Fruit fly (Drosophila melanogaster) ovary, adult (tissue): Measurements from ENCODE around the gene Pgam5.

Source experiments
- CG17801 ChIP-seq: fragments of 200-800 bp; optimal IDR thresholded peaks from 2 replicates; lab custom pipeline; 2019; ENCODE audit warnings: missing biosample characterization, mild to moderate bottlenecking, missing genetic modification characterization, moderate library complexity; ENCODE audit not compliant: partially characterized antibody

Gene Pgam5

DNA sequence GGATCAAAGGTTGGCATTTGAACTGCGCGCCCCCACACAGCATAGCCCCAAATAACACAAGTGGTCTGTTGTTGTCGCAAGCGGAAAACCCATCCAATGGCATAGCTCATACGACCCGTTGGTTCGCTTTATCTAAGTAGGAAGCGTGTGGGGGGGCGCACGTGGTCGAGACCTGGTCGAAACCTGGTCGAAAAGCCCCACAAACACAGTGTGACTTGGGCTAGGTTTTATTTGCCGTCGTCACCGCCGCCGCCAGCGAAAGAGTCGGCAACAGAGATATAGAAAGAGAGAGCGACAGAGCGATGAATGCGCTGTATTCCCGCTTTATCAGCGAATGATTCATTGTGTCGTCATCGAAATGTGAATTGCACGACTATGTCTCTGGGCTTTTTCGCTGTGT lies 30.5 kb downstream of the Pgam5 start:
- TF ChIP-seq CG17801, result peak; percentile 43

DNA sequence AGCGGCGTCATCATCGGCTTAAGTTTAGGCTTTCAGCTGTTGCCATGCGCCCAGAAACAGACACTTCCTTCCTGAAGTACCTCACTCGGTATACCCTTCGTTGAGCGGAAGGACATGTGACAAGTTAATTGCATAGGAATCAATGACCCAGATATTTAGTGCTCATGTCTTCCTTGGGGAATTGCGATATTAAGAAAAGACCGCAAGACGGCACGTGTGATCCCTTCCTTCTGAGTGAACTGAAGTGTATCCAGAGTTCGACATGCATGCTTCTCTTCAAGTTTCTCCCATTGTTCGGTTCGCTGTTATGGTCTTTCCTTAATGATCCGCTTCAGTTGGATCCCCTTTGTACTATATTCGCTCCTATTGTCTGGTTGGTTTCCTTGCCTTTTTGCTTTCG lies 32.8 kb downstream of the Pgam5 start:
- no peak for TF ChIP-seq CG17801

DNA sequence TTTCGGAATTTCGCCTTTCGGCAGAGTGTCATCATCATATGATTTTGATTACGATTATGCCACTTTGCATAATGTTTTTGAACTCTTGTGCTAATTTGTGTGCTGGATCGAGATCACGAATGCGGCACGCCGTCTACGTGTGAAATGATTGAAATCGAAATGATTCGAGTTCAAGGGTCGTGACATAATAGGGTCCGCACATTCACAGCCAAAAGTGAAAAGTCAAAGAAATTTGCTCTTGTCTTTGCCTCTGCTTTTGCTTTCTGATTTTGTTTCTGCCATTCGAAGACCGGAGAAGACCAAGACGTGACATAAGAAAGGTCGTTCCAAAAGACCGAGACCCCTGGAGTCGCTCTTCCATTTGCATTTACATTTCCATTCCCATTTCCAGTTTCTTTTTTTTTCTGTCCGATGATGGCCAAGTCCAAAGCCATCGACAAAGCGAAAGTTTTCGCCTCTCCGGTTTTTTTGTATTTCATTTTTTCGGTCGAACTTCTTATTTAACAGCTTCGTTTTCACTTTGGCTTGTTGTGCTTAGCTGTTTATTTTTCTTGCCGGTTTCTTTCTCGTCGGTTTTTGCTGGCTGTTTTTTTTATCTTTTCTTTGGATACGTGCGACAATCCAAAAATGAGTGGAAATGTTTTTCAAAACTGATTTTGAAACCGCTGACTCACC lies 38.5 kb downstream of the Pgam5 start:
- peak; percentile 74 for TF ChIP-seq CG17801

DNA sequence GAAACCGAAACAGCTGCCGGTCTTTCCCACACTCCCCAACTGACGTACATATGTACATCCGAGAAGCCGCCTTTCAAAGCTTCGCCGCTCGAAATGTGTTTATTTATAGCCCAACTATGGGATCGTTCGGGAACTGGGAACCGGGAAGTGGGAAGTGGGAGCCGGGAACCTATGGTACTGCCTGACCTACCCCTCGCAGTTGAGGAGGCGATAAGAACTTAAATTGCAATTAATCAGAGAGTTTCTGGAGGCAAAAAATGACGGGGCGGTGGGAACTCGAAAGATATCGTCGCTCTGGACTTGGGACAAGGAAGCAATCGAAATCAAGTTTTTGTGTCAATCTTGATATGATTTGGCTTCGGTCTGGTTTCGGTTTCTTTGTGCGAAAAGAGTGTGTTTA lies 40.7 kb downstream of the Pgam5 start:
- no peak for TF ChIP-seq CG17801

DNA sequence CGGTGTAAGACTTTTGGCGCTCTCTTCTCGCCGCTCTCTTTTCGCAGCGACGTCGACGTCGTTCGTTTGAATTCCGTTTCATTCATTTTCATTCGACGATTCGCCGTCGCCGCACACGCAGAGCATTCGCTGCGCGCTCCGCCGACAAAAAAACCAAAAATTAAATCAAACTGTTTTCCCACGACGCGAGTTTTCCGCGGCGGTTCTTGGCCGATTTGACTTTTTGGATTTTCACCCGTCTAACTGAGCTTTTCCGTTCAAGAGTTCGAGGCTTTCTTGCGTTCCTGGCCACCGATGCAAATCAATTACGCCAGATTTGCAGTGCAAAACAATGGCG lies 42.2 kb downstream of the Pgam5 start:
- TF ChIP-seq CG17801, result no peak

DNA sequence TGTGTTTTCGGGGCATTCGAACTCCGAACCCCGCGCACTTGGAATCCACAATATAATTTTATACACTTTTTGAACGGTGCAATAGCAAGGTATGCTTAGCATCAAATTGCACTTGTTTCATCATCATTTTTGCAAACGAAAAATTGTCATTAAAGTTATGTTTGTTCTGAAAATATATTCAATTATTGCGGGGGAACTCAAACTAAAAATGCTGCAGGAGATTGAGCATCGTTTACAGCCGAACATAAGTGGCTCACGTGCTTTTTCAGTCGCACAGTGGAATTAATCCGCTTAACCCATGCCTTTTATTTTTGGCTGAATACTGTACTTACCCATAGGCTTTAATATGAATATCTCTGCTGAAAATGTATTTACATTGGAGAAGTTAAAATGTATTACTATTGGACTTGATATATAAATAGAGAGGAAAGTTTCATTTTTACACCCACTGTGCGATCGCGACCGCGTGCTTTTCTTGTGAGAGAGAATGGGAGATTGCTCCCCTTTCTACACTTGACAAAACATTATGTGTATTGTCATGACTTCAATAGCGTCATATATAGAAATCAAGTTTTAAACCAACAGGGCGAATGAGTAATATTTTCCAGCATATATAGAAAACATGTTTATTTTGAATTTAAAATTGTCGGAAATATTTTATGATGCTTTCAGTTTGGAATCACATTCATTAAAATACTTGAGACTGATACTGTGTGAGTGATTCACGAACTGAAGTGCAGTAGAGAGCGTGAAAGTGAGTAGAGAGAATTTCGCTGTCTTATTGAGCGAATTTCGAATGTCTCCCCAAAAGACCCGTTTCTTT lies 42.8 kb downstream of the Pgam5 start:
- TF ChIP-seq CG17801, result peak; percentile 98

DNA sequence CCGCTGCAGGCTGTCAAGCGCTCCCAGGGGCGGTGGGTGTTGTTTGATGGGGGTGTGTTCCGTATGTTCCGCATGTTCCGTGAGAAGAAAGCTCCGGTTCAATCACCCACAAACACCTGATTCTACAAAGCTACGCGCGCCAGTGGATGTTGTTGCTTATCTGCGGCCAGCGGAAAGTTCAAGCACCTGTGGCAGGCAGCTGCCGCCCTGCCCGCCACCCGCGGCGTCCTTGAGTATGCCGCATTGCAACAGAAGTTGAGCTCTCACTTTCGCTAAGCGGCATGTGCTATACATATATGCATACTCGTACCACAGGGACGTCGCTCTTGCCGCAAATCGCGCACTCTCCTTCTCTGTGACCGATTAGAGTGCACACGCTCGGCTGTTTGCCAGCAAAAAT lies 45.3 kb downstream of the Pgam5 start:
- no peak for TF ChIP-seq CG17801

DNA sequence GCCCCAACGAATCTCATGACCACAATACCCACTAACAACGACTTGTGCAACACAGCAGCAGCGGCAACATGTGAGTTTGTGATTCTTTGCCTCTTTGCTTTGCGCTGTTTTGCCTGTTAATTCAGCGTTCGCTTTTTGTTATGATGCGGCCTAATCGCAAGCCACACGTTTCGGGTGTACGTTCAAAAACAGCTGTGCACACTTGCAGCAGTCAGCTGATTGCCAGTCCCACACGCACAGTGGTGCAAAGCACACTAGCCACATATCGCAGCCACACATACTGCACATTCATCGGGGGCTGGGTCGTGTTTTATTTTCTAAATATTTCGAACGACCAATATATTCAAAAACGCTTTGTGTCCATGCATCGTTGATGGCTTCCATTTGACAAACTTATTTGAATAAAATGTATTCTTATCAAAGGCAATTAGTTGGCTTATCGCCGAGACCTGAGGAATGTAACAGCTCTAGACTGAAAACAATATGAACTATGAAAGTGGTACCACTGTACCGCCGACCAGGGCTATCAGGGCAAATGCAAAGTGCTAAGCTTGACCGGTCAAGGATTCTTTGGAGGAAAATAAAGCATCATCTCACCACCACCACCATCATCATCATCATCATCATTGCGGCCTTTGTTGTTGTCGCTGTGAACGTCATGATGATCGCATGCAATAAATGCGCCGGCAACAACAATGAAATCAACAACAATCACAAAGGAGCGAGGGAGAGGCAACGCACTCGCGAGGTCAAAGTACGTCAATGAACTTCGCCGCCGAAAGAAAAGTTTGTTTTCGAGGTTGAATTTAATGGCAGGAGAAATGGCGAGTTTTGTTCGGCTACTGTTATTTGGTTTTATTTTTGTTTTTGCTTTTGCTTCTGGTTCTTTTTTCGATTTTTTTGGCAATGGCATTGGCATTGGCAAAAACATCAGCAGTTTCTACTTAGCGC lies 47.2 kb downstream of the Pgam5 start:
- peak; percentile 35 for TF ChIP-seq CG17801

DNA sequence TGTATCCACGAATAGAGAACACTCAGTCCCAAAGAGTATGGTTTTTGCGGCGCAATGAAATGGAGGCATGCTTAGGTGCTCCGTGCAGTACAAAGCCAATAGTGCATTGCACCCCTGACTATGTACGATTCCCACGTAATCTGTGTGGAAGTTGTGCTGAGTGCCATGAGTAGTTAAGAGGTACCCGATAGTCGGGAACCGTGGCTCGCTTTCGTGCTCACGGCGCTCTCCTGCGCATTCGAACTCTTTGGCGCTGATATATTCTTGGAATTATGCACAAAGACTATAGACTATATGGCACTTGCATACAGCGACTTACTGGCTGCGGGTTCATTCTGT lies 48.8 kb downstream of the Pgam5 start:
- no peak for TF ChIP-seq CG17801

DNA sequence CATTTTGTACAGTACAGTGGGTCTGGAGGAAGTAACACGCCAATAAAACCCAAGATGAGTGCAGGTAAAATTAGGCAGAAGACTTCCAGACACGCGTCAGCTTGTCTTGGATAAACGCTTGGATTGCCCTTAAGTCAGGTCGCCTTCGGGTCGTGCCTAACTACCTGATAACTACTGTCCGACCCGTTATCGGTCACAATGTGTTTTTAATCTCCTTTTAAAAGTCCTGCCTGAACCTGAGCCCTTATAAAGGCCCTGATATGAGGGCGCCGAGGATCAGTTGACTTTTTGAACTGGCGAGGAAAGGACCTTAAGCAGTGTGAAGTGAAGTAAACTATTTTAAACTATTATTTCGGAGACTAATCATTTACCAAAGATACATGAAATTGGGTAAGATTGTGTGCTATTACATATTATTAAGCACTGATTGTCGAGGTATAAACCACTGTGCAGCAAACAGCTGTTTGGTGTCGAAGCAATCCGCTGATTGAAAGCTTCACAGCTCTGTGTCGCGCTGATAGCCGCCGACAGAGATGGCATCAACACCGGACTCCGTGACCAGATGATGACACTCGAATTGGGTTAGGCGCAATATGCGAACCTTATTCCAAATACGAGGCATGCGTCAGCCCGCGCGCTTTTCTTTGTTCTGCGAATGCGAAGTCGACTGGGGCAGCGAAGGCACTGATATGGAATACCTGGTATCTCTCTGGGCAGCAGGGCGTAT lies 49.3 kb downstream of the Pgam5 start:
- TF ChIP-seq CG17801, result no peak
